Worm (Caenorhabditis elegans) whole organism, L1 larva: Measurements from ENCODE around the gene T20F7.3.

Source experiments
- C04F5.9 ChIP-seq: sonication (generic microtip); optimal IDR thresholded peaks from 2 replicates; lab custom pipeline; 2016; ENCODE audit warnings: missing genetic modification characterization, missing compliant biosample characterization
- F16B12.6 ChIP-seq: fragments of 150-350 bp; optimal IDR thresholded peaks from 2 replicates; lab custom pipeline; 2014; ENCODE audit warnings: missing biosample characterization, missing genetic modification characterization
- Y116A8C.19 ChIP-seq: sonication (generic microtip); optimal IDR thresholded peaks from 2 replicates; lab custom pipeline; 2016; ENCODE audit warnings: missing compliant biosample characterization, missing genetic modification characterization, borderline replicate concordance
- alr-1 ChIP-seq: fragments of 200-800 bp; sonication (Bioruptor generic); optimal IDR thresholded peaks from 2 replicates; lab custom pipeline; 2018; ENCODE audit warnings: borderline replicate concordance, mild to moderate bottlenecking, missing genetic modification characterization, missing compliant biosample characterization
- ceh-8 ChIP-seq: fragments of 200-800 bp; sonication (Bioruptor generic); optimal IDR thresholded peaks from 2 replicates; lab custom pipeline; 2018; ENCODE audit warnings: mild to moderate bottlenecking, missing genetic modification characterization, moderate library complexity, missing compliant biosample characterization
- ceh-82 ChIP-seq, 3 experiments: fragments of 150-350 bp in 1 of 3; sonication (generic microtip) in 2 of 3; optimal IDR thresholded peaks; 2 replicates each; lab custom pipeline; 2014 to 2017; ENCODE audit warnings: missing biosample characterization in 3 of 3, missing genetic modification characterization in 3 of 3
- ceh-90 ChIP-seq: sonication (generic microtip); optimal IDR thresholded peaks from 2 replicates; lab custom pipeline; 2016; ENCODE audit warnings: missing genetic modification characterization, missing compliant biosample characterization
- ces-1 ChIP-seq: fragments of 150-350 bp; optimal IDR thresholded peaks from 2 replicates; lab custom pipeline; 2014; ENCODE audit warnings: missing biosample characterization, missing genetic modification reagents, missing genetic modification characterization
- dpl-1 ChIP-seq, 3 experiments: fragments of 150-350 bp in 2 of 3; sonication (generic microtip) in 1 of 3; optimal IDR thresholded peaks; 2 replicates each; lab custom pipeline; 2014 to 2017; ENCODE audit warnings: missing biosample characterization in 3 of 3, missing genetic modification characterization in 3 of 3, missing genetic modification reagents in 3 of 3
- efl-1 ChIP-seq, 4 experiments: fragments of 150-350 bp; optimal IDR thresholded peaks in 3 of 4; peaks in 1 of 4; 1 replicate in 1 of 4; 2 replicates in 3 of 4; lab custom pipeline; 2014; ENCODE audit warnings: missing biosample characterization in 2 of 4, missing genetic modification characterization in 2 of 4, missing genetic modification reagents in 2 of 4
- egl-27 ChIP-seq, 2 experiments: fragments of 150-350 bp in 1 of 2; sonication (generic microtip); optimal IDR thresholded peaks; 3 replicates each; lab custom pipeline; 2017 to 2018; ENCODE audit warnings: missing biosample characterization in 2 of 2, missing genetic modification characterization in 2 of 2, missing genetic modification reagents in 2 of 2
- elt-2 ChIP-seq: sonication (generic microtip); optimal IDR thresholded peaks from 2 replicates; lab custom pipeline; 2016; ENCODE audit warnings: missing genetic modification characterization, mild to moderate bottlenecking, inconsistent platforms, missing compliant biosample characterization, missing genetic modification reagents
- elt-3 ChIP-seq, 6 experiments: fragments of 150-350 bp in 1 of 6; sonication (generic microtip); optimal IDR thresholded peaks; 2 replicates each; lab custom pipeline; 2017 to 2018; ENCODE audit warnings: missing biosample characterization in 6 of 6, missing genetic modification characterization in 6 of 6, inconsistent platforms in 1 of 6
- ets-5 ChIP-seq: fragments of 200-800 bp; sonication (Bioruptor generic); IDR thresholded peaks from 2 replicates; pipeline ENCODE4 v1.3.6; 2022; ENCODE audit warnings: missing genetic modification characterization, missing compliant biosample characterization
- fkh-4 ChIP-seq: sonication (generic microtip); optimal IDR thresholded peaks from 2 replicates; lab custom pipeline; 2016; ENCODE audit warnings: missing compliant biosample characterization, missing genetic modification characterization, borderline replicate concordance
- fos-1 ChIP-seq: fragments of 150-350 bp; optimal IDR thresholded peaks from 2 replicates; lab custom pipeline; 2014; ENCODE audit warnings: missing biosample characterization, missing genetic modification characterization
- hlh-4 ChIP-seq: sonication (generic microtip); optimal IDR thresholded peaks from 2 replicates; lab custom pipeline; 2016; ENCODE audit warnings: mild to moderate bottlenecking, missing genetic modification characterization, missing compliant biosample characterization
- irx-1 ChIP-seq: sonication (generic microtip); optimal IDR thresholded peaks from 2 replicates; lab custom pipeline; 2016; ENCODE audit warnings: missing genetic modification characterization, missing compliant biosample characterization
- isw-1 ChIP-seq: fragments of 200-800 bp; sonication (Bioruptor generic); IDR thresholded peaks from 2 replicates; pipeline ENCODE4 v1.3.6; 2022; ENCODE audit warnings: missing genetic modification characterization, missing compliant biosample characterization
- jun-1 ChIP-seq: fragments of 150-350 bp; optimal IDR thresholded peaks from 2 replicates; lab custom pipeline; 2014; ENCODE audit warnings: missing biosample characterization, missing genetic modification reagents, missing genetic modification characterization
- lin-14 ChIP-seq: fragments of 200-800 bp; sonication (Bioruptor generic); optimal IDR thresholded peaks from 2 replicates; lab custom pipeline; 2018; ENCODE audit warnings: mild to moderate bottlenecking, missing genetic modification characterization, moderate library complexity, missing compliant biosample characterization
- lin-35 ChIP-seq, 2 experiments: fragments of 150-350 bp; optimal IDR thresholded peaks; 2 replicates each; lab custom pipeline; 2014; ENCODE audit warnings: missing biosample characterization in 2 of 2, missing genetic modification characterization in 2 of 2, missing genetic modification reagents in 2 of 2
- lin-39 ChIP-seq: fragments of 150-350 bp; optimal IDR thresholded peaks from 2 replicates; lab custom pipeline; 2014; ENCODE audit warnings: missing biosample characterization, missing genetic modification reagents, missing genetic modification characterization
- lir-3 ChIP-seq: sonication (generic microtip); optimal IDR thresholded peaks from 2 replicates; lab custom pipeline; 2016; ENCODE audit warnings: mild to moderate bottlenecking, missing genetic modification characterization, moderate library complexity, missing compliant biosample characterization; ENCODE audit not compliant: poor library complexity
- mab-9 ChIP-seq: fragments of 200-800 bp; sonication (Bioruptor generic); IDR thresholded peaks from 2 replicates; pipeline ENCODE4 v1.3.6; 2022; ENCODE audit warnings: missing genetic modification reagents, missing genetic modification characterization, missing compliant biosample characterization
- mdl-1 ChIP-seq, 2 experiments: fragments of 150-350 bp; optimal IDR thresholded peaks; 2 replicates each; lab custom pipeline; 2014 to 2017; ENCODE audit warnings: missing biosample characterization in 2 of 2, missing genetic modification characterization in 2 of 2, inconsistent platforms in 1 of 2
- nhr-19 ChIP-seq: fragments of 200-800 bp; sonication (Bioruptor generic); conservative IDR thresholded peaks from 2 replicates; pipeline ENCODE4 v1.3.6; 2022; ENCODE audit warnings: missing genetic modification characterization, missing compliant biosample characterization
- nhr-237 ChIP-seq: fragments of 150-350 bp; optimal IDR thresholded peaks from 2 replicates; lab custom pipeline; 2014; ENCODE audit warnings: missing biosample characterization, missing genetic modification characterization
- nhr-47 ChIP-seq: sonication (generic microtip); optimal IDR thresholded peaks from 2 replicates; lab custom pipeline; 2016; ENCODE audit warnings: mild to moderate bottlenecking, missing genetic modification characterization, moderate library complexity, missing compliant biosample characterization
- nhr-71 ChIP-seq: sonication (generic microtip); optimal IDR thresholded peaks from 2 replicates; lab custom pipeline; 2016; ENCODE audit warnings: mild to moderate bottlenecking, missing genetic modification characterization, moderate library complexity, missing compliant biosample characterization
- nhr-77 ChIP-seq: fragments of 150-350 bp; optimal IDR thresholded peaks from 2 replicates; lab custom pipeline; 2014; ENCODE audit warnings: missing biosample characterization, missing genetic modification characterization
- nhr-90 ChIP-seq: sonication (generic microtip); optimal IDR thresholded peaks from 2 replicates; lab custom pipeline; 2016; ENCODE audit warnings: mild to moderate bottlenecking, missing genetic modification characterization, missing compliant biosample characterization; ENCODE audit not compliant: poor library complexity
- pqm-1 ChIP-seq: sonication (generic microtip); optimal IDR thresholded peaks from 3 replicates; lab custom pipeline; 2017; ENCODE audit warnings: missing biosample characterization, missing genetic modification characterization
- rnt-1 ChIP-seq: sonication (generic microtip); optimal IDR thresholded peaks from 2 replicates; lab custom pipeline; 2016; ENCODE audit warnings: mild to moderate bottlenecking, missing genetic modification characterization, moderate library complexity, missing compliant biosample characterization
- sox-4 ChIP-seq: sonication (generic microtip); optimal IDR thresholded peaks from 2 replicates; lab custom pipeline; 2016; ENCODE audit warnings: missing genetic modification characterization, missing compliant biosample characterization
- sptf-1 ChIP-seq: fragments of 150-350 bp; optimal IDR thresholded peaks from 2 replicates; lab custom pipeline; 2014; ENCODE audit warnings: missing biosample characterization, missing genetic modification characterization
- tbx-2 ChIP-seq: sonication (generic microtip); optimal IDR thresholded peaks from 2 replicates; lab custom pipeline; 2016; ENCODE audit warnings: missing genetic modification characterization, missing compliant biosample characterization
- tlp-1 ChIP-seq: fragments of 150-350 bp; optimal IDR thresholded peaks from 2 replicates; lab custom pipeline; 2014; ENCODE audit warnings: missing biosample characterization, missing genetic modification characterization
- unc-130 ChIP-seq: fragments of 150-350 bp; optimal IDR thresholded peaks from 2 replicates; lab custom pipeline; 2017; ENCODE audit warnings: missing biosample characterization, missing genetic modification characterization, inconsistent platforms
- unc-30 ChIP-seq: sonication (generic microtip); optimal IDR thresholded peaks from 2 replicates; lab custom pipeline; 2017; ENCODE audit warnings: missing biosample characterization, missing genetic modification characterization
- unc-62 ChIP-seq: fragments of 150-350 bp; optimal IDR thresholded peaks from 2 replicates; lab custom pipeline; 2014; ENCODE audit warnings: missing biosample characterization, missing genetic modification reagents, missing genetic modification characterization
- unc-86 ChIP-seq: sonication (generic microtip); optimal IDR thresholded peaks from 2 replicates; lab custom pipeline; 2016; ENCODE audit warnings: missing genetic modification characterization, missing compliant biosample characterization
- vab-15 ChIP-seq: sonication (generic microtip); optimal IDR thresholded peaks from 2 replicates; lab custom pipeline; 2017; ENCODE audit warnings: missing genotype, mild to moderate bottlenecking, missing genetic modification characterization, missing compliant biosample characterization
- ztf-11 ChIP-seq, 2 experiments: sonication (generic microtip); optimal IDR thresholded peaks; 2 replicates each; lab custom pipeline; 2016 to 2017; ENCODE audit warnings: missing genetic modification characterization in 2 of 2, missing biosample characterization in 1 of 2, missing compliant biosample characterization in 1 of 2
- ztf-4 ChIP-seq: fragments of 150-350 bp; optimal IDR thresholded peaks from 2 replicates; lab custom pipeline; 2014; ENCODE audit warnings: missing biosample characterization, missing genetic modification characterization

Gene T20F7.3

ce11 chrX:16865016-16865415, 4.8 kb downstream of the T20F7.3 start:
- no peak for TF ChIP-seq sox-4
- TF ChIP-seq elt-2 (tag; lab: Kevin White, UChicago), result peak; percentile 0

- no peak for TF ChIP-seq lir-3 (tag; lab: Kevin White, UChicago)
Measured at ce11 chrX:16865675-16866074, 5.5 kb downstream of the T20F7.3 start.

ce11 chrX:16868931-16869330, 8.7 kb downstream of the T20F7.3 start, which contains the start of gene aakg-2:
Gene aakg-2, minus strand, starts transcription at chrX:16869031.
- TF ChIP-seq ceh-8 (GFP tag; lab: Kevin White, UChicago) (no peak), efl-1 (optimal IDR thresholded peaks at IDR 0.05; lab: Kevin White, UChicago) (no peak), efl-1 (GFP tag; optimal IDR thresholded peaks at IDR 0.05 in 1 of 2; lab: Kevin White, UChicago) (peak in 1 of 2 experiments; percentile 84), lin-14 (GFP tag; lab: Kevin White, UChicago) (peak; percentile 37), dpl-1 (GFP tag; optimal IDR thresholded peaks at IDR 0.05; lab: Kevin White, UChicago) (no peak)

- TF ChIP-seq elt-2 (tag; lab: Kevin White, UChicago), result peak; percentile 32
- no peak for TF ChIP-seq efl-1 (optimal IDR thresholded peaks at IDR 0.05; lab: Kevin White, UChicago)
- TF ChIP-seq efl-1 (GFP tag; optimal IDR thresholded peaks at IDR 0.05 in 1 of 2; lab: Kevin White, UChicago), result peak in 1 of 2 experiments; percentile 27
- TF ChIP-seq hlh-4 (tag; lab: Kevin White, UChicago), result no peak
- TF ChIP-seq ztf-11 (tag; optimal IDR thresholded peaks at IDR 0.05; lab: Kevin White, UChicago), result no peak
- TF ChIP-seq alr-1 (tag; lab: Kevin White, UChicago), result no peak
- no peak for TF ChIP-seq tlp-1
- no peak for TF ChIP-seq unc-30 (tag; lab: Kevin White, UChicago)
- TF ChIP-seq nhr-77 (tag; lab: Kevin White, UChicago), result no peak
- TF ChIP-seq ets-5 (GFP tag; lab: Robert Waterston, UW), result no peak
- peak; percentile 66 for TF ChIP-seq nhr-71 (tag; lab: Kevin White, UChicago)
- TF ChIP-seq fkh-4 (tag; lab: Kevin White, UChicago), result no peak
- TF ChIP-seq ceh-82 (tag; optimal IDR thresholded peaks at IDR 0.05; lab: Kevin White, UChicago), result no peak
- no peak for TF ChIP-seq Y116A8C.19 (tag; lab: Kevin White, UChicago)
- no peak for TF ChIP-seq nhr-19 (GFP tag; lab: Robert Waterston, UW)
- TF ChIP-seq unc-62 (GFP tag; lab: Kevin White, UChicago), result no peak
- peak in 1 of 2 experiments; percentile 36 for TF ChIP-seq mdl-1 (tag; optimal IDR thresholded peaks at IDR 0.05; lab: Kevin White, UChicago)
- TF ChIP-seq mab-9 (GFP tag; lab: Robert Waterston, UW), result no peak
- TF ChIP-seq nhr-90 (tag; lab: Kevin White, UChicago), result peak; percentile 31
- TF ChIP-seq tbx-2 (tag; lab: Kevin White, UChicago), result peak; percentile 48
- peak in 2 of 6 experiments; percentile 59 to 64 for TF ChIP-seq elt-3 (tag; optimal IDR thresholded peaks at IDR 0.05; lab: Kevin White, UChicago)
- no peak for TF ChIP-seq nhr-237 (tag; lab: Kevin White, UChicago)
- no peak for TF ChIP-seq jun-1 (tag; lab: Kevin White, UChicago)
- TF ChIP-seq ces-1 (GFP tag; lab: Kevin White, UChicago), result no peak
- TF ChIP-seq lin-35 (GFP tag; optimal IDR thresholded peaks at IDR 0.05; lab: Kevin White, UChicago), result peak in 1 of 2 experiments; percentile 69
- TF ChIP-seq F16B12.6 (tag; lab: Kevin White, UChicago), result no peak
- TF ChIP-seq isw-1, result no peak
- TF ChIP-seq irx-1 (tag; lab: Kevin White, UChicago), result no peak
- TF ChIP-seq egl-27 (tag; optimal IDR thresholded peaks at IDR 0.05; lab: Kevin White, UChicago), result no peak
- no peak for TF ChIP-seq ztf-4 (tag; lab: Kevin White, UChicago)
- no peak for TF ChIP-seq pqm-1 (tag; lab: Kevin White, UChicago)
- TF ChIP-seq C04F5.9, result no peak
- no peak for TF ChIP-seq lin-39 (tag; lab: Kevin White, UChicago)
- peak; percentile 75 for TF ChIP-seq lin-14 (GFP tag; lab: Kevin White, UChicago)
- no peak for TF ChIP-seq ceh-90 (tag; lab: Kevin White, UChicago)
- TF ChIP-seq sptf-1, result no peak
- TF ChIP-seq unc-130, result no peak
- TF ChIP-seq rnt-1 (tag; lab: Kevin White, UChicago), result no peak
- TF ChIP-seq sox-4, result no peak
- TF ChIP-seq nhr-47 (tag; lab: Kevin White, UChicago), result peak; percentile 4
- TF ChIP-seq vab-15 (tag; lab: Kevin White, UChicago), result no peak
- TF ChIP-seq fos-1 (tag; lab: Kevin White, UChicago), result no peak
- TF ChIP-seq unc-86 (tag; lab: Kevin White, UChicago), result no peak
Measured at ce11 chrX:16871355-16871754, 11.2 kb downstream of the T20F7.3 start.
